Worm (Caenorhabditis elegans): ENCODE results near the gene Y67D8B.2.

The Y67D8B.2 gene

ce11 chrIV:3160785-3161184, 30.6 kb downstream of the Y67D8B.2 start (continued):
- TF ChIP-seq attf-5 (GFP tag; optimal IDR thresholded peaks at IDR 0.05) (peak; percentile 72), cebp-2 (GFP tag; IDR thresholded peaks at IDR 0.05) (no peak), F22D6.2 (tag; optimal IDR thresholded peaks at IDR 0.05) (peak; percentile 6), K12H6.12 (tag; optimal IDR thresholded peaks at IDR 0.05) (peak; percentile 78), hmg-1.2 (GFP tag; IDR thresholded peaks at IDR 0.05) (peak; percentile 95), somi-1 (GFP tag; optimal IDR thresholded peaks at IDR 0.05) (peak; percentile 79), lin-54 (GFP tag; optimal IDR thresholded peaks at IDR 0.05) (peak; percentile 37), snpc-3.4 (tag; optimal IDR thresholded peaks at IDR 0.05) (no peak), die-1 (tag; optimal IDR thresholded peaks at IDR 0.05) (peak; percentile 20), tlf-1 (GFP tag; optimal IDR thresholded peaks at IDR 0.05) (peak; percentile 25), nfyb-1 (GFP tag; IDR thresholded peaks at IDR 0.05) (peak; percentile 79; the same call in 1 of the 2 replicates), repo-1 (tag; optimal IDR thresholded peaks at IDR 0.05) (peak; percentile 32), ceh-100 (GFP tag; IDR thresholded peaks at IDR 0.05) (peak; percentile 36; the same call in 1 of the 2 replicates), mcd-1 (GFP tag; IDR thresholded peaks at IDR 0.05) (peak; percentile 56), ama-1 (optimal IDR thresholded peaks at IDR 0.05) (no peak), ama-1 (GFP tag; optimal IDR thresholded peaks at IDR 0.05) (peak in 1 of 2 experiments; percentile 9), gei-17 (GFP tag; optimal IDR thresholded peaks at IDR 0.05) (peak; percentile 52), lsl-1 (GFP tag; optimal IDR thresholded peaks at IDR 0.05) (no peak), rcor-1 (GFP tag; IDR thresholded peaks at IDR 0.05) (no peak; the same call in 1 of the 2 replicates)

DNA sequence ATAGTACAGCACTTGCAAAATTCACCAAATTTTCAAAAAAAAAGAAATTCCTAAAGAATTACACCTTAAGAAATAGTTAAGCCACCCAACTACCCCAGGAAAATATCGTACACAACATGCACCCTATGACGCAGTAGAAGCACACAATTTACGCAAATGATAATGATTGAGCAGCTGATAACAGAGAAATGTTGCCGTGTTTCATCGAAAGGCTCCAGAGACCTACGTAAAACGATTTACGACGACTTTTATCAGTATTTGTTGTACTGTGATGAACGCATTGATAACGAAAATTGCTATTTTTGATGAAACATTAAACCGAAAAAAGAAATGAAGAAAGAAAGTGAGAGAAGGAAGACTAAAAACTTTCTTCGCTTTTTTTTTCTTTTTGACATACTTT, 33.2 kb downstream of the Y67D8B.2 start:
- TF ChIP-seq unc-62 (GFP tag; optimal IDR thresholded peaks at IDR 0.05) (no peak), dox-1 (GFP tag; IDR thresholded peaks at IDR 0.05) (peak; percentile 26; the same call in 1 of the 2 replicates), ztf-22 (GFP tag; optimal IDR thresholded peaks at IDR 0.05) (peak; percentile 58), atf-7 (tag; optimal IDR thresholded peaks at IDR 0.05) (peak; percentile 51), egl-44 (GFP tag; IDR thresholded peaks at IDR 0.05) (no peak), nhr-80 (tag; optimal IDR thresholded peaks at IDR 0.05) (peak; percentile 93), pha-4 (tag; optimal IDR thresholded peaks at IDR 0.05) (peak; percentile 12)

DNA sequence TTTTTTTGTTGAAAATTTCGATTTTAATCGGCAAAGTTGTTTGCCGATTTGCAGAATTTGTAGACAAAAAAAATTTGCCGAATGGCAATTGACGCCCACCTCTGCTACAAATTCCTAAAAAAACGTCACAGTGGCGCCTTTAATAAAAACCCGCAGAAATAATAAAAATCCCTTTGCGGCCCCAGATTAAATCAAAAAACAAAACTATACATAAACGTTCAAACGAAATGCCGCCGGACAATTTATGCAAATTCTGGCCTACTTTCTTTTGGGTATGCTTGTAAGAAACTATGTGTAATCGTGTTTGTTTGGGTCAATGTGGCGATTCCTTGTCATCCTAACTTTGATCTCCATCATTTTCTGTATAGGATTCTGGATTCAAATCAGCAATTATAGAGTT, 40.3 kb downstream of the Y67D8B.2 start, which contains the start of gene T23E1.1:
TSS of gene T23E1.1 (plus strand) at position 301 of the 400 bp plus-strand sequence.
- TF ChIP-seq F49E8.2 (tag; optimal IDR thresholded peaks at IDR 0.05; ENCODE audit: insufficient read depth) (no peak), ekl-4 (GFP tag; IDR thresholded peaks at IDR 0.05) (no peak), lin-40 (tag; optimal IDR thresholded peaks at IDR 0.05) (no peak), nfya-2 (GFP tag; IDR thresholded peaks at IDR 0.05) (no peak), ceh-91 (GFP tag; IDR thresholded peaks at IDR 0.05) (no peak), ztf-3 (GFP tag; optimal IDR thresholded peaks at IDR 0.05) (no peak), fkh-3 (tag; optimal IDR thresholded peaks at IDR 0.05) (no peak), F23B12.7 (tag; optimal IDR thresholded peaks at IDR 0.05; ENCODE audit: insufficient read depth) (no peak), F10E7.11 (tag; optimal IDR thresholded peaks at IDR 0.05) (no peak), aptf-2 (GFP tag; conservative IDR thresholded peaks at IDR 0.05) (no peak), sptf-2 (GFP tag; optimal IDR thresholded peaks at IDR 0.05) (no peak), B0019.2 (GFP tag; conservative IDR thresholded peaks at IDR 0.05) (no peak), nhr-179 (tag; optimal IDR thresholded peaks at IDR 0.05) (no peak)
